Fruit fly (Drosophila melanogaster): ENCODE measurements around the gene Diap1.
A peak's percentile ranks its signal among the peaks of the same experiment; 100 is the strongest.

Gene Diap1

dm6 chr3L:16004401-16005237 is 46.2 kb downstream of the Diap1 start, which contains the start of the genes hzg and mRpS31 (continued):
- TF ChIP-seq Blimp-1 (GFP tag; optimal IDR thresholded peaks at IDR 0.05): peak; percentile 65
- TF ChIP-seq esg (GFP tag; conservative IDR thresholded peaks at IDR 0.05): peak; percentile 18; the same call in 1 of the 2 replicates
- no peak for TF ChIP-seq CG11723 (GFP tag; optimal IDR thresholded peaks at IDR 0.05)
- TF ChIP-seq zf30C (GFP tag; optimal IDR thresholded peaks at IDR 0.05): peak; percentile 5
- peak; percentile 73 for TF ChIP-seq phol (tag; optimal IDR thresholded peaks at IDR 0.05)
- TF ChIP-seq bsh (GFP tag; optimal IDR thresholded peaks at IDR 0.05): peak; percentile 55 to 81
- TF ChIP-seq fd96Cb (tag; optimal IDR thresholded peaks at IDR 0.05): peak; percentile 45
- peak; percentile 25; the same call in 1 of the 2 replicates for TF ChIP-seq Bgb (GFP tag; IDR thresholded peaks at IDR 0.05; ENCODE audit: partially characterized antibody)
- no peak for TF ChIP-seq br (optimal IDR thresholded peaks at IDR 0.05)
- TF ChIP-seq CG14965 (GFP tag; optimal IDR thresholded peaks at IDR 0.05; ENCODE audit: borderline replicate concordance): no peak
- TF ChIP-seq Fer2 (tag; optimal IDR thresholded peaks at IDR 0.05): peak; percentile 20
- no peak for TF ChIP-seq CG4360 (GFP tag; IDR thresholded peaks at IDR 0.05)
- TF ChIP-seq Atf3 (GFP tag; optimal IDR thresholded peaks at IDR 0.05): peak; percentile 52
- peak; percentile 63 for TF ChIP-seq CG9932 (GFP tag; IDR thresholded peaks at IDR 0.05)
- TF ChIP-seq Sin3A (optimal IDR thresholded peaks at IDR 0.05): peak; percentile 31
- no peak for TF ChIP-seq fd3F (GFP tag; optimal IDR thresholded peaks at IDR 0.05)
- TF ChIP-seq CG8765 (GFP tag; IDR thresholded peaks at IDR 0.05): no peak
- TF ChIP-seq ato (GFP tag; IDR thresholded peaks at IDR 0.05; ENCODE audit: partially characterized antibody): no peak

dm6 chr3L:16002116-16002716 is 48.6 kb downstream of the Diap1 start:
- no peak for TF ChIP-seq CG12104 (GFP tag; optimal IDR thresholded peaks at IDR 0.05)
- TF ChIP-seq BtbVII (GFP tag; optimal IDR thresholded peaks at IDR 0.05): peak; percentile 61
- TF ChIP-seq Stat92E (GFP tag; optimal IDR thresholded peaks at IDR 0.05): no peak
- 0 out of 2 replicates have a peak, but pooled peaks have one; percentile 14 for TF ChIP-seq Rfx (GFP tag; IDR thresholded peaks at IDR 0.05)
- peak; percentile 72 for TF ChIP-seq Med (GFP tag)
- TF ChIP-seq CG11504 (tag; optimal IDR thresholded peaks at IDR 0.05): no peak
- peak; percentile 14 for TF ChIP-seq abd-A (tag; optimal IDR thresholded peaks at IDR 0.05)
- peak; percentile 1 for TF ChIP-seq Sox102F (GFP tag; optimal IDR thresholded peaks at IDR 0.05)
- TF ChIP-seq B-H2 (GFP tag; optimal IDR thresholded peaks at IDR 0.05): peak; percentile 32
- peak; percentile 8 for TF ChIP-seq CG2120 (GFP tag; optimal IDR thresholded peaks at IDR 0.05)
- no peak for TF ChIP-seq CG33213 (GFP tag; optimal IDR thresholded peaks at IDR 0.05)
- TF ChIP-seq CG33557 (GFP tag; optimal IDR thresholded peaks at IDR 0.05): no peak
- peak; percentile 4 for TF ChIP-seq CG13894 (tag; optimal IDR thresholded peaks at IDR 0.05)
- 0 out of 4 replicates have a peak, but pooled peaks have one; percentile 17 for TF ChIP-seq chinmo (GFP tag; IDR thresholded peaks at IDR 0.05; ENCODE audit: partially characterized antibody)
- peak; percentile 77 for TF ChIP-seq sens (GFP tag)
- peak; percentile 5 for TF ChIP-seq crc (GFP tag; optimal IDR thresholded peaks at IDR 0.05)
- TF ChIP-seq sd (tag; optimal IDR thresholded peaks at IDR 0.05): peak; percentile 6
- TF ChIP-seq CG8924 (tag; optimal IDR thresholded peaks at IDR 0.05): peak; percentile 19
- 0 out of 3 replicates have a peak, but pooled peaks have one; percentile 10 for TF ChIP-seq row (GFP tag; IDR thresholded peaks at IDR 0.05)
- peak in 1 of 2 experiments; percentile 10 for TF ChIP-seq Pdp1 (GFP tag; optimal IDR thresholded peaks at IDR 0.05)
- TF ChIP-seq CG7839 (tag; optimal IDR thresholded peaks at IDR 0.05): peak; percentile 6
- TF ChIP-seq oc (tag; optimal IDR thresholded peaks at IDR 0.05): peak; percentile 28
- TF ChIP-seq Trl (optimal IDR thresholded peaks at IDR 0.05): peak in 1 of 2 experiments; percentile 18
- no peak for TF ChIP-seq Trl (GFP tag; optimal IDR thresholded peaks at IDR 0.05)
- peak; percentile 29; the same call in 1 of the 2 replicates for TF ChIP-seq Drgx (GFP tag; IDR thresholded peaks at IDR 0.05)
- no peak for TF ChIP-seq Chrac-16 (GFP tag; optimal IDR thresholded peaks at IDR 0.05)
- TF ChIP-seq inv (GFP tag; IDR thresholded peaks at IDR 0.05; ENCODE audit: partially characterized antibody): no peak
- peak; percentile 24 for TF ChIP-seq sqz (GFP tag; optimal IDR thresholded peaks at IDR 0.05)
- peak; percentile 5 for TF ChIP-seq dmrt99B (tag; optimal IDR thresholded peaks at IDR 0.05)
- no peak for TF ChIP-seq Bgb (GFP tag; IDR thresholded peaks at IDR 0.05; ENCODE audit: partially characterized antibody)
